Fruit fly (Drosophila melanogaster) whole organism, embryonic: Measurements from ENCODE around the gene CG42240.

Experiments
- CG10462 ChIP-seq: fragments of 200-800 bp; sonication (Bioruptor generic); optimal IDR thresholded peaks from 2 replicates; lab custom pipeline; 2016; ENCODE audit warnings: missing biosample characterization, missing genetic modification characterization
- CG12236 ChIP-seq: fragments of 200-800 bp; sonication (Bioruptor generic); optimal IDR thresholded peaks from 2 replicates; lab custom pipeline; 2016; ENCODE audit warnings: missing biosample characterization, missing genetic modification characterization
- CG13123 ChIP-seq: fragments of 200-800 bp; sonication (Bioruptor generic); optimal IDR thresholded peaks from 2 replicates; lab custom pipeline; 2016; ENCODE audit warnings: missing biosample characterization, missing genetic modification characterization
- CG13424 ChIP-seq: fragments of 200-800 bp; sonication (Bioruptor generic); optimal IDR thresholded peaks from 2 replicates; lab custom pipeline; 2019; ENCODE audit warnings: missing biosample characterization, mild to moderate bottlenecking, missing genetic modification characterization, moderate library complexity
- CG14050 ChIP-seq: fragments of 200-800 bp; sonication (Bioruptor generic); IDR thresholded peaks from 3 replicates; pipeline ENCODE4 v1.3.6; 2022; ENCODE audit warnings: missing biosample characterization, missing genetic modification characterization
- CG15011 ChIP-seq: fragments of 200-800 bp; sonication (Bioruptor generic); optimal IDR thresholded peaks from 3 replicates; lab custom pipeline; 2018; ENCODE audit warnings: missing biosample characterization, mild to moderate bottlenecking, missing genetic modification characterization
- CG1647 ChIP-seq: fragments of 200-800 bp; sonication (Bioruptor generic); optimal IDR thresholded peaks from 3 replicates; lab custom pipeline; 2016; ENCODE audit warnings: missing biosample characterization, missing genetic modification characterization
- CG17829 ChIP-seq: fragments of 200-800 bp; optimal IDR thresholded peaks from 2 replicates; lab custom pipeline; 2019; ENCODE audit warnings: missing biosample characterization, mild to moderate bottlenecking, missing genetic modification characterization, moderate library complexity
- CG2202 ChIP-seq: fragments of 200-800 bp; sonication (Bioruptor generic); optimal IDR thresholded peaks from 2 replicates; lab custom pipeline; 2018; ENCODE audit warnings: missing biosample characterization, mild to moderate bottlenecking, missing genetic modification characterization
- CG2712 ChIP-seq: fragments of 200-800 bp; optimal IDR thresholded peaks from 3 replicates; lab custom pipeline; 2019; ENCODE audit warnings: missing biosample characterization, mild to moderate bottlenecking, missing genetic modification characterization, moderate library complexity
- CG2889 ChIP-seq: fragments of 200-800 bp; sonication (Bioruptor generic); IDR thresholded peaks from 3 replicates; pipeline ENCODE4 v1.3.6; 2022; ENCODE audit warnings: missing biosample characterization, missing genetic modification characterization
- CG30020 ChIP-seq: fragments of 200-800 bp; optimal IDR thresholded peaks from 2 replicates; lab custom pipeline; 2019; ENCODE audit warnings: missing biosample characterization, mild to moderate bottlenecking, missing genetic modification characterization, moderate library complexity
- CG3838 ChIP-seq: fragments of 200-800 bp; sonication (Bioruptor generic); optimal IDR thresholded peaks from 3 replicates; lab custom pipeline; 2016; ENCODE audit warnings: missing biosample characterization, missing genetic modification characterization
- CG4707 ChIP-seq: fragments of 200-800 bp; sonication (Bioruptor generic); optimal IDR thresholded peaks from 2 replicates; lab custom pipeline; 2018; ENCODE audit warnings: missing biosample characterization, mild to moderate bottlenecking, missing genetic modification characterization, moderate library complexity
- CG6791 ChIP-seq: fragments of 200-800 bp; sonication (Bioruptor generic); IDR thresholded peaks from 3 replicates; pipeline ENCODE4 v1.3.6; 2022; ENCODE audit warnings: missing biosample characterization, missing genetic modification characterization; ENCODE audit not compliant: partially characterized antibody
- CG9797 ChIP-seq: fragments of 200-800 bp; sonication (Bioruptor generic); optimal IDR thresholded peaks from 3 replicates; lab custom pipeline; 2018; ENCODE audit warnings: missing biosample characterization, mild to moderate bottlenecking, missing genetic modification characterization
- CoRest ChIP-seq: fragments of 200-800 bp; sonication (Bioruptor generic); optimal IDR thresholded peaks from 3 replicates; lab custom pipeline; 2018; ENCODE audit warnings: missing biosample characterization, mild to moderate bottlenecking, missing genetic modification characterization, moderate library complexity
- Ets97D ChIP-seq: fragments of 200-800 bp; sonication (Bioruptor generic); optimal IDR thresholded peaks from 3 replicates; lab custom pipeline; 2016; ENCODE audit warnings: missing biosample characterization, missing genetic modification characterization
- GATAe ChIP-seq: fragments of 200-800 bp; sonication (Bioruptor generic); conservative IDR thresholded peaks from 2 replicates; pipeline ENCODE4 v1.3.6; 2022; ENCODE audit warnings: missing biosample characterization, missing genetic modification characterization
- HLH4C ChIP-seq: fragments of 200-800 bp; sonication (Bioruptor generic); IDR thresholded peaks from 3 replicates; pipeline ENCODE4 v1.3.6; 2022; ENCODE audit warnings: missing biosample characterization, missing genetic modification characterization; ENCODE audit not compliant: partially characterized antibody
- Hand ChIP-seq: fragments of 200-800 bp; sonication (Bioruptor generic); optimal IDR thresholded peaks from 2 replicates; lab custom pipeline; 2017; ENCODE audit warnings: mild to moderate bottlenecking, missing biosample characterization, missing genetic modification reagents, missing genetic modification characterization
- Myb ChIP-seq: fragments of 200-800 bp; sonication (Bioruptor generic); optimal IDR thresholded peaks from 2 replicates; lab custom pipeline; 2016; ENCODE audit warnings: missing biosample characterization, missing genetic modification characterization
- Scr ChIP-seq: fragments of 200-800 bp; sonication (Bioruptor generic); IDR thresholded peaks from 2 replicates; pipeline ENCODE4 v1.3.6; 2022; ENCODE audit warnings: missing biosample characterization, missing genetic modification characterization; ENCODE audit not compliant: partially characterized antibody
- ap ChIP-seq: fragments of 200-800 bp; sonication (Bioruptor generic); IDR thresholded peaks from 2 replicates; pipeline ENCODE4 v1.3.6; 2022; ENCODE audit warnings: missing biosample characterization, missing genetic modification characterization
- bab2 ChIP-seq: fragments of 200-800 bp; sonication (Bioruptor generic); optimal IDR thresholded peaks from 2 replicates; lab custom pipeline; 2016; ENCODE audit warnings: missing biosample characterization, missing genetic modification characterization
- cad ChIP-seq: fragments of >200 bp; optimal IDR thresholded peaks from 2 replicates; lab custom pipeline; 2017; ENCODE audit warnings: missing biosample characterization, missing genetic modification characterization
- cas ChIP-seq: fragments of 200-800 bp; sonication (Bioruptor generic); IDR thresholded peaks from 2 replicates; pipeline ENCODE4 v1.3.6; 2022; ENCODE audit warnings: missing biosample characterization, missing genetic modification characterization
- chm ChIP-seq: fragments of 200-800 bp; sonication (Bioruptor generic); IDR thresholded peaks from 2 replicates; pipeline ENCODE4 v1.3.6; 2022; ENCODE audit warnings: missing biosample characterization, missing genetic modification characterization
- croc ChIP-seq: fragments of 200-800 bp; sonication (Bioruptor generic); conservative IDR thresholded peaks from 3 replicates; pipeline ENCODE4 v1.3.6; 2022; ENCODE audit warnings: missing biosample characterization, missing genetic modification characterization
- danr ChIP-seq: fragments of 200-800 bp; sonication (Bioruptor generic); IDR thresholded peaks from 2 replicates; pipeline ENCODE4 v1.3.6; 2022; ENCODE audit warnings: missing biosample characterization, missing genetic modification characterization
- exex ChIP-seq: fragments of 200-800 bp; sonication (Bioruptor generic); optimal IDR thresholded peaks from 4 replicates; lab custom pipeline; 2018; ENCODE audit warnings: missing biosample characterization, mild to moderate bottlenecking, missing genetic modification characterization, moderate library complexity
- grn ChIP-seq: fragments of 200-800 bp; sonication (Bioruptor generic); optimal IDR thresholded peaks from 3 replicates; lab custom pipeline; 2017; ENCODE audit warnings: missing biosample characterization, missing genetic modification characterization
- gro ChIP-seq: fragments of 200-800 bp; sonication (Bioruptor generic); optimal IDR thresholded peaks from 2 replicates; lab custom pipeline; 2016; ENCODE audit warnings: missing biosample characterization, missing genetic modification characterization
- gt ChIP-seq: fragments of 200-800 bp; sonication (Bioruptor generic); IDR thresholded peaks from 2 replicates; pipeline ENCODE4 v1.3.6; 2022; ENCODE audit warnings: missing biosample characterization, missing genetic modification characterization
- kni ChIP-seq: fragments of 200-800 bp; sonication (Bioruptor generic); optimal IDR thresholded peaks from 3 replicates; lab custom pipeline; 2017; ENCODE audit warnings: mild to moderate bottlenecking, missing biosample characterization, missing genetic modification reagents, missing genetic modification characterization
- lab ChIP-seq: fragments of 200-800 bp; sonication (Bioruptor generic); optimal IDR thresholded peaks from 3 replicates; lab custom pipeline; 2017; ENCODE audit warnings: missing biosample characterization, missing genetic modification characterization, mild to moderate bottlenecking, moderate library complexity, missing genetic modification reagents
- pros ChIP-seq: fragments of 200-800 bp; sonication (Bioruptor generic); optimal IDR thresholded peaks from 3 replicates; lab custom pipeline; 2019; ENCODE audit warnings: missing biosample characterization, mild to moderate bottlenecking, missing genetic modification characterization, moderate library complexity
- row ChIP-seq: fragments of 200-800 bp; sonication (Bioruptor generic); IDR thresholded peaks from 3 replicates; pipeline ENCODE4 v1.3.6; 2022; ENCODE audit warnings: missing biosample characterization, missing genetic modification characterization
- salm ChIP-seq: fragments of 200-800 bp; sonication (Bioruptor generic); optimal IDR thresholded peaks from 2 replicates; lab custom pipeline; 2018; ENCODE audit warnings: missing biosample characterization, mild to moderate bottlenecking, missing genetic modification characterization
- sc ChIP-seq, 3 experiments: fragments of >200 bp in 2 of 3; fragments of 200-800 bp in 1 of 3; sonication (Bioruptor generic) in 1 of 3; optimal IDR thresholded peaks; 2 replicates in 2 of 3; 3 replicates in 1 of 3; lab custom pipeline; 2017; ENCODE audit warnings: mild to moderate bottlenecking in 1 of 3, missing biosample characterization in 1 of 3, missing genetic modification characterization in 1 of 3, missing genetic modification reagents in 1 of 3
- sens-2 ChIP-seq: fragments of 200-800 bp; sonication (Bioruptor generic); IDR thresholded peaks from 2 replicates; pipeline ENCODE4 v1.3.6; 2022; ENCODE audit warnings: missing biosample characterization, missing genetic modification characterization
- sima ChIP-seq: fragments of 200-800 bp; sonication (Bioruptor generic); optimal IDR thresholded peaks from 2 replicates; lab custom pipeline; 2016; ENCODE audit warnings: missing biosample characterization, missing genetic modification characterization
- stwl ChIP-seq: fragments of 200-800 bp; sonication (Bioruptor generic); optimal IDR thresholded peaks from 3 replicates; lab custom pipeline; 2018; ENCODE audit warnings: missing biosample characterization, mild to moderate bottlenecking, missing genetic modification characterization, moderate library complexity
- sug ChIP-seq: fragments of 200-800 bp; optimal IDR thresholded peaks from 2 replicates; lab custom pipeline; 2019; ENCODE audit warnings: missing biosample characterization, mild to moderate bottlenecking, missing genetic modification characterization, moderate library complexity
- tin ChIP-seq: fragments of 200-800 bp; sonication (Bioruptor generic); optimal IDR thresholded peaks from 3 replicates; lab custom pipeline; 2016; ENCODE audit warnings: missing biosample characterization, missing genetic modification characterization
- tup ChIP-seq: fragments of 200-800 bp; sonication (Bioruptor generic); optimal IDR thresholded peaks from 2 replicates; lab custom pipeline; 2016; ENCODE audit warnings: missing biosample characterization, mild to moderate bottlenecking, missing genetic modification characterization, moderate library complexity
- twi ChIP-seq: fragments of 200-800 bp; optimal IDR thresholded peaks from 2 replicates; lab custom pipeline; 2019; ENCODE audit warnings: missing biosample characterization, mild to moderate bottlenecking, missing genetic modification characterization, moderate library complexity
- vfl ChIP-seq: fragments of 200-800 bp; sonication (Bioruptor generic); optimal IDR thresholded peaks from 2 replicates; lab custom pipeline; 2016; ENCODE audit warnings: missing biosample characterization, missing genetic modification characterization
- vvl ChIP-seq: fragments of 200-800 bp; sonication (Bioruptor generic); IDR thresholded peaks from 2 replicates; pipeline ENCODE4 v1.3.6; 2022; ENCODE audit warnings: missing biosample characterization, missing genetic modification characterization
- zen ChIP-seq: fragments of 200-800 bp; sonication (Bioruptor generic); optimal IDR thresholded peaks from 3 replicates; lab custom pipeline; 2018; ENCODE audit warnings: missing biosample characterization, mild to moderate bottlenecking, missing genetic modification characterization, moderate library complexity

CG42240 gene

DNA sequence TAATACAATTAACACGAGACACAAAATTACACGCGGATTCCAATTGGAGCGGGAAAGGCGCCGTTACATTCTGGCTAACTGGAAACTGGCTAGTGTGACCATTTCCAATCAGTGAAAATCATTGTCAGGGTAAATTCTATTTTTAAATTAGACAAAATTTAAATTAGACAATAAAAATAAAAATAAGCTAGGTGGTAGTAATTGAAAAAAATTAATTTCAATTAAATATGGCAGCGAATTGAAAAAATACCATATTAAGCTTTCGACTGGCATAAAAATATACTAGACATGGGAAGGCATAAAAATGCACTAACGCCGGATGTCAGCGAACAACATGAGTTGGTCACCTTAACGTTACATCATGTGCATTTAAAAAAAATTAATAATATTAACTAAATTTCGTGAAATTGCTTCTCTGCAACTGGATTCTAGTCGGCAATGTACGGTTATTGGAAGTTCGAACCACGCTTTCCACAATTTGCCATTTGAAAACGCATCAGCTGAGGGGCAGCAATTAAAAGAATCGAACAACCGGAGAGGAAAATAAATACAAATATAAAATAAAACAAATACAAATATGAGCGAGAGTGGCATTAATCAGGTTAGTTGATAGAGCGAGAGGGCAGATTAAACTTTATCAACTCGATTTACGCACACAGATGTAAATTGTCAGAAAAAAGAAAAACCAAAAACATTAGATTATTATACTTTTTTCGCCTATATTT, 35.2 kb downstream of the CG42240 start, which contains the start of the genes swa and Marf (continued):
- TF ChIP-seq CG13424 (tag; lab: Kevin White, UChicago): no peak
- no peak for TF ChIP-seq sima (GFP tag; lab: Kevin White, UChicago)
- no peak for TF ChIP-seq CG6791
- peak; percentile 97 for TF ChIP-seq stwl (tag; lab: Kevin White, UChicago)
- TF ChIP-seq tup (GFP tag; lab: Kevin White, UChicago): no peak
- TF ChIP-seq CG2202 (tag; lab: Kevin White, UChicago): no peak
- no peak for TF ChIP-seq HLH4C (GFP tag; lab: Robert Waterston, UW)
- TF ChIP-seq pros (GFP tag; lab: Kevin White, UChicago): no peak
- no peak for TF ChIP-seq Hand (GFP tag; lab: Kevin White, UChicago)
- TF ChIP-seq exex: no peak
- peak; percentile 40 for TF ChIP-seq CoRest (tag; lab: Kevin White, UChicago)
- no peak for TF ChIP-seq CG4707 (GFP tag; lab: Kevin White, UChicago)
- TF ChIP-seq CG3838 (GFP tag; lab: Kevin White, UChicago): no peak
- peak; percentile 78 for TF ChIP-seq Myb
- no peak for TF ChIP-seq danr (GFP tag; lab: Robert Waterston, UW)
- TF ChIP-seq CG2712 (tag; lab: Kevin White, UChicago): no peak
- no peak for TF ChIP-seq kni
- peak; percentile 6; the same call in 1 of the 3 replicates for TF ChIP-seq row (GFP tag; lab: Robert Waterston, UW)
- TF ChIP-seq sug (tag; lab: Kevin White, UChicago): no peak
- TF ChIP-seq lab (GFP tag; lab: Kevin White, UChicago): no peak
- TF ChIP-seq cad (GFP tag; lab: Kevin White, UChicago): no peak
- no peak for TF ChIP-seq CG14050 (GFP tag; lab: Robert Waterston, UW)
- TF ChIP-seq sens-2 (GFP tag; lab: Robert Waterston, UW): no peak
- no peak for TF ChIP-seq gro
- TF ChIP-seq Ets97D (GFP tag; lab: Kevin White, UChicago): peak; percentile 6
- no peak for TF ChIP-seq CG15011 (GFP tag; lab: Kevin White, UChicago)
- no peak for TF ChIP-seq Scr (GFP tag; lab: Robert Waterston, UW)
- no peak for TF ChIP-seq zen (tag; lab: Kevin White, UChicago)
- TF ChIP-seq vvl (GFP tag; lab: Robert Waterston, UW): peak; percentile 13; the same call in 1 of the 2 replicates
- no peak for TF ChIP-seq ap
- no peak for TF ChIP-seq grn (GFP tag; lab: Kevin White, UChicago)
- no peak for TF ChIP-seq salm
- TF ChIP-seq bab2: no peak
- no peak for TF ChIP-seq gt (GFP tag; lab: Robert Waterston, UW)
- no peak for TF ChIP-seq croc
- peak; percentile 71 for TF ChIP-seq CG9797
- TF ChIP-seq CG17829 (tag; lab: Kevin White, UChicago): peak; percentile 7
- no peak for TF ChIP-seq cas
- TF ChIP-seq tin (GFP tag; lab: Kevin White, UChicago): no peak
- TF ChIP-seq CG10462 (GFP tag; lab: Kevin White, UChicago): no peak
- TF ChIP-seq CG12236 (GFP tag; lab: Kevin White, UChicago): no peak
- no peak for TF ChIP-seq sc (optimal IDR thresholded peaks at IDR 0.05; lab: Kevin White, UChicago)
- no peak for TF ChIP-seq sc (GFP tag; optimal IDR thresholded peaks at IDR 0.05; lab: Kevin White, UChicago)
- no peak for TF ChIP-seq vfl (GFP tag; lab: Kevin White, UChicago)
- TF ChIP-seq CG13123 (GFP tag; lab: Kevin White, UChicago): no peak
- TF ChIP-seq twi (tag; lab: Kevin White, UChicago): no peak
- no peak for TF ChIP-seq CG1647 (GFP tag; lab: Kevin White, UChicago)
- TF ChIP-seq CG30020 (tag; lab: Kevin White, UChicago): no peak
- no peak for TF ChIP-seq chm (GFP tag; lab: Robert Waterston, UW)
- no peak for TF ChIP-seq GATAe (GFP tag; lab: Robert Waterston, UW)
- TF ChIP-seq CG2889 (GFP tag; lab: Robert Waterston, UW): no peak
